Fruit fly (Drosophila melanogaster) whole organism, adult: ENCODE data around the gene Mat89Ba.
A peak's percentile ranks its signal among the peaks of the same experiment; 100 is the strongest.

Experiments
- CG11617 ChIP-seq: fragments of 200-800 bp; sonication (Bioruptor generic); optimal IDR thresholded peaks from 2 replicates; lab custom pipeline; 2017; ENCODE audit warnings: mild to moderate bottlenecking, missing biosample characterization, missing genetic modification reagents, missing genetic modification characterization
- CG12768 ChIP-seq: fragments of 200-800 bp; sonication (Bioruptor generic); optimal IDR thresholded peaks from 2 replicates; lab custom pipeline; 2017; ENCODE audit warnings: missing biosample characterization, missing genetic modification characterization, mild to moderate bottlenecking, moderate library complexity, missing genetic modification reagents
- CG14711 ChIP-seq: fragments of 200-800 bp; sonication (Bioruptor generic); optimal IDR thresholded peaks from 2 replicates; lab custom pipeline; 2018; ENCODE audit warnings: missing biosample characterization, mild to moderate bottlenecking, missing genetic modification characterization, moderate library complexity
- CG1620 ChIP-seq: fragments of 200-800 bp; sonication (Bioruptor generic); optimal IDR thresholded peaks from 2 replicates; lab custom pipeline; 2016; ENCODE audit warnings: missing biosample characterization, missing genetic modification characterization
- CG33017 ChIP-seq: fragments of 200-800 bp; sonication (Bioruptor generic); optimal IDR thresholded peaks from 2 replicates; lab custom pipeline; 2018; ENCODE audit warnings: missing biosample characterization, mild to moderate bottlenecking, missing genetic modification characterization, moderate library complexity
- CG5204 ChIP-seq: fragments of 200-800 bp; sonication (Bioruptor generic); optimal IDR thresholded peaks from 2 replicates; lab custom pipeline; 2016; ENCODE audit warnings: missing biosample characterization, missing genetic modification characterization
- CG7045 ChIP-seq: fragments of 200-800 bp; sonication (Bioruptor generic); optimal IDR thresholded peaks from 2 replicates; lab custom pipeline; 2017; ENCODE audit warnings: missing biosample characterization, mild to moderate bottlenecking, missing genetic modification characterization
- CG7101 ChIP-seq: fragments of 200-800 bp; sonication (Bioruptor generic); optimal IDR thresholded peaks from 2 replicates; lab custom pipeline; 2018; ENCODE audit warnings: missing biosample characterization, mild to moderate bottlenecking, missing genetic modification characterization, moderate library complexity
- Clk ChIP-seq: fragments of 200-800 bp; sonication (Bioruptor generic); optimal IDR thresholded peaks from 2 replicates; lab custom pipeline; 2017; ENCODE audit warnings: missing biosample characterization, missing genetic modification characterization
- Crg-1 ChIP-seq: fragments of 200-800 bp; sonication (Bioruptor generic); optimal IDR thresholded peaks from 2 replicates; lab custom pipeline; 2016; ENCODE audit warnings: missing biosample characterization, missing genetic modification characterization
- Hr96 ChIP-seq: fragments of 200-800 bp; sonication (Bioruptor generic); optimal IDR thresholded peaks from 2 replicates; lab custom pipeline; 2016; ENCODE audit warnings: missing biosample characterization, missing genetic modification characterization
- Mnt ChIP-seq: fragments of 200-800 bp; sonication (Bioruptor generic); optimal IDR thresholded peaks from 2 replicates; lab custom pipeline; 2016; ENCODE audit warnings: missing biosample characterization, mild to moderate bottlenecking, missing genetic modification characterization
- bab1 ChIP-seq: fragments of 200-800 bp; sonication (Bioruptor generic); optimal IDR thresholded peaks from 3 replicates; lab custom pipeline; 2019; ENCODE audit warnings: missing biosample characterization, mild to moderate bottlenecking, missing genetic modification characterization, moderate library complexity
- cic ChIP-seq: fragments of 200-800 bp; sonication (Bioruptor generic); optimal IDR thresholded peaks from 2 replicates; lab custom pipeline; 2017; ENCODE audit warnings: missing biosample characterization, mild to moderate bottlenecking, missing genetic modification characterization, moderate library complexity
- cnc ChIP-seq, 2 experiments: fragments of >200 bp; optimal IDR thresholded peaks; 2 replicates each; lab custom pipeline; 2017
- kay ChIP-seq: fragments of 200-800 bp; sonication (Bioruptor generic); peaks from one replicate; lab custom pipeline; 2016; ENCODE audit warnings: missing biosample characterization, missing genetic modification characterization, borderline replicate concordance
- ovo ChIP-seq: fragments of 200-800 bp; sonication (Bioruptor generic); optimal IDR thresholded peaks from 2 replicates; lab custom pipeline; 2016; ENCODE audit warnings: missing biosample characterization, missing genetic modification characterization
- pad ChIP-seq: fragments of 200-800 bp; sonication (Bioruptor generic); optimal IDR thresholded peaks from 3 replicates; lab custom pipeline; 2017; ENCODE audit warnings: missing biosample characterization, missing genetic modification characterization, mild to moderate bottlenecking, moderate library complexity, missing genetic modification reagents
- tj ChIP-seq: fragments of 200-800 bp; sonication (Bioruptor generic); optimal IDR thresholded peaks from 3 replicates; lab custom pipeline; 2017; ENCODE audit warnings: missing biosample characterization, mild to moderate bottlenecking, missing genetic modification characterization, moderate library complexity
- toe ChIP-seq: fragments of 200-800 bp; sonication (Bioruptor generic); optimal IDR thresholded peaks from 2 replicates; lab custom pipeline; 2016; ENCODE audit warnings: missing biosample characterization, missing genetic modification characterization

Mat89Ba gene

DNA sequence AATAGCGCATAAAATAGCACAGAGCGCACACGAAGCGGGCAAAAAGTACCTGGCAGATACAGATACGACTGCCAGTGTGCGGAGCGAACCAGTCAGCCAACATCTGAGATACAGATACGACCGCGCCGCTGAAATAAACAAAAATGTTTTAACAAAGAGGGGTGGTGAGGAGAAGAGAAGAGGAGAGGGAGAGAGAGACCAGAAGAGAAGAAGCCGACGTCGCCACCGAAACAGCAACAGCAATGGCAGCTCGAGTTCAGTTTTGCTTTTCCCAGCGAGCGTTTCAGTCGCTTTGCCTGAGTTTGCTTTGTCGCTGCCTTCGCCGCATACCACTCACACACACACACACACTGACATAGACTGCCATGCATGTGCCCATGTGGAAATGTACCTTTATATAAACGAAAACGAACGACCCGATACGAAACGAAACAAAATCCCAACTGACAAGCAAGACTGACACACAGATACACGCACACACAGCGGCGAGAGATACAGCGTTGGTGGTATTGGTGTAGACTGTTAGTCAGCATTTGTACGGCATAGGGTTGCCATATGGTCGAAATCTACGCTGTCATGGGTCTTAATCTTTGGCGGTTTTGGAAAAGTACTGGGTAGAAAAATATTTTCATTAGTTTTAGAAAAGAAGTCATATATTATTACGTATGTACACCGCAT, 31.0 kb downstream of the Mat89Ba start:
- TF ChIP-seq CG1620 (GFP tag; lab: Kevin White, UChicago), result peak; percentile 1
- TF ChIP-seq toe (GFP tag; lab: Kevin White, UChicago), result peak; percentile 81
- TF ChIP-seq Clk (GFP tag; lab: Kevin White, UChicago), result no peak
- peak; percentile 79 for TF ChIP-seq bab1 (GFP tag; lab: Kevin White, UChicago)
- TF ChIP-seq Mnt (GFP tag; lab: Kevin White, UChicago), result peak; percentile 93
- TF ChIP-seq pad, result no peak
- TF ChIP-seq CG7101 (tag; lab: Kevin White, UChicago), result peak; percentile 38
- TF ChIP-seq cnc (optimal IDR thresholded peaks at IDR 0.05; lab: Kevin White, UChicago), result peak in 1 of 2 experiments; percentile 76
- TF ChIP-seq CG7045, result no peak
- peak; percentile 24 for TF ChIP-seq CG33017 (tag; lab: Kevin White, UChicago)
- no peak for TF ChIP-seq Crg-1
- TF ChIP-seq Hr96 (GFP tag; lab: Kevin White, UChicago), result peak; percentile 39
- peak; percentile 69 for TF ChIP-seq CG14711 (tag; lab: Kevin White, UChicago)
- TF ChIP-seq ovo (GFP tag; lab: Kevin White, UChicago), result peak; percentile 54
- TF ChIP-seq CG12768 (GFP tag; lab: Kevin White, UChicago), result peak; percentile 89
- TF ChIP-seq CG11617 (GFP tag; lab: Kevin White, UChicago), result no peak
- peak; percentile 96 for TF ChIP-seq cic (GFP tag; lab: Kevin White, UChicago)
- peak; percentile 84 for TF ChIP-seq tj (GFP tag; lab: Kevin White, UChicago)
- TF ChIP-seq kay (GFP tag; lab: Kevin White, UChicago), result peak; percentile 97
- no peak for TF ChIP-seq CG5204

- no peak for TF ChIP-seq cic (GFP tag; lab: Kevin White, UChicago)
- TF ChIP-seq Crg-1, result no peak
- no peak for TF ChIP-seq Mnt (GFP tag; lab: Kevin White, UChicago)
- TF ChIP-seq cnc (optimal IDR thresholded peaks at IDR 0.05; lab: Kevin White, UChicago), result no peak
- no peak for TF ChIP-seq toe (GFP tag; lab: Kevin White, UChicago)
- TF ChIP-seq CG11617 (GFP tag; lab: Kevin White, UChicago), result no peak
- no peak for TF ChIP-seq Clk (GFP tag; lab: Kevin White, UChicago)
- no peak for TF ChIP-seq CG33017 (tag; lab: Kevin White, UChicago)
- TF ChIP-seq Hr96 (GFP tag; lab: Kevin White, UChicago), result no peak
- TF ChIP-seq CG14711 (tag; lab: Kevin White, UChicago), result no peak
- TF ChIP-seq CG7045, result no peak
- TF ChIP-seq tj (GFP tag; lab: Kevin White, UChicago), result no peak
- no peak for TF ChIP-seq ovo (GFP tag; lab: Kevin White, UChicago)
- TF ChIP-seq kay (GFP tag; lab: Kevin White, UChicago), result no peak
- TF ChIP-seq CG7101 (tag; lab: Kevin White, UChicago), result no peak
- TF ChIP-seq bab1 (GFP tag; lab: Kevin White, UChicago), result no peak
- no peak for TF ChIP-seq CG5204
- TF ChIP-seq pad, result no peak
- TF ChIP-seq CG1620 (GFP tag; lab: Kevin White, UChicago), result no peak
- no peak for TF ChIP-seq CG12768 (GFP tag; lab: Kevin White, UChicago)
Observed at dm6 chr3R:16240478-16241101, 31.6 kb downstream of the Mat89Ba start.

DNA sequence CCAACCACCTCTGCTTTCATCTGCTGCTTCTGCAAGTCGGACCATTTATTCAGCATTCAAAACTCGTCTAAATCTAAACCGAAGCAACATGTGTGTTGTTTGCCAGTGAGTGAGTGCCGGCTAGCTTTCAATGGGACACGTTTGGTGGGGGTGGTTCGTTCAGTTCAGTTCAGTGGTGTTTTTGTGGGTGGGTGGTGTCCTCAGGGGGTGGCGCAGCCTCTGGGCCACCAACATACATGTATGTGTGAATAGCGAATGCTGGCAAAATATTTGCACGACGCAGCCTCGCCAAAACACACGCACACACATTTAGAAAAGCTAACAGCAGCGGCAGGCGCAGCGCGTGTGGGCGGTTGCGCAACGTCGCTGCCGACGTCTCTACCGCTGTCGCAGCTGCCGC, 32.9 kb downstream of the Mat89Ba start:
- no peak for TF ChIP-seq CG33017 (tag; lab: Kevin White, UChicago)
- TF ChIP-seq CG12768 (GFP tag; lab: Kevin White, UChicago), result peak; percentile 23

DNA sequence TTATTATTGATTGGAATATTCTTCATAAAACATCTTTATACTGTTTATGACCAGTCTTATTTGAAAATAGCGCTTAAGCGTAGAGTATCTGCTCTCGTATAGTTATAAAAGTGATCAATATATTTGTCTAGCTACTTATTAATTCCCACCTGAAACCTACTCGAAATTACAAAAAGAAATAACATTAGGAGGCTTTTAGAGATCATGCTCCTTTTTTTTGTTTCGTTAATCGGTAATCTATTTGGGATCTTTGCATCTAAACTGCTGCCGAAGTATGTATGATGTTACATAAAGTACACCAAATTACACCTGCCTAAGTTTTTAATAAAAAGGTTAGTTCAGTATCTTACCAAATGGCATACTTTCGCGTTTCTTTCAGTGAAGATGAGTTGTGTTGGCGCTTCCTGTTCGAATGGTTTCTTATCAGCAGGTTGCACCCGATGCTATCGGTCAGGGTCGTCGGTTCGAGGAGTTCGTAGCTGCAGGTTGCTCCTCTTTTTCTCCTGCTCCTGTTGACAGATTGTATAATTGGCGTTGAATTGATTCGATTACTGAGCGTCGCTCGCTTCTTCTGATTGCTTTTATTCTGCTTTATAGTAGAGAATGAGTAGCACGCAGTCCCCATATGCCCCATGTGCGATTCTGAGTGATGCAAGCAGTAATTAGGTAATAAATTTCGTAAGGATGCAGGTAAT, 34.1 kb downstream of the Mat89Ba start:
- TF ChIP-seq kay (GFP tag; lab: Kevin White, UChicago) (no peak), Hr96 (GFP tag; lab: Kevin White, UChicago) (no peak), CG7101 (tag; lab: Kevin White, UChicago) (no peak), CG1620 (GFP tag; lab: Kevin White, UChicago) (no peak), toe (GFP tag; lab: Kevin White, UChicago) (no peak), CG14711 (tag; lab: Kevin White, UChicago) (no peak), Clk (GFP tag; lab: Kevin White, UChicago) (no peak)

- TF ChIP-seq Crg-1, result peak; percentile 85
- peak; percentile 25 for TF ChIP-seq Mnt (GFP tag; lab: Kevin White, UChicago)
- peak; percentile 97 for TF ChIP-seq pad
- TF ChIP-seq CG7101 (tag; lab: Kevin White, UChicago), result peak; percentile 99
- peak; percentile 83 for TF ChIP-seq CG5204
- peak; percentile 78 for TF ChIP-seq cic (GFP tag; lab: Kevin White, UChicago)
- peak; percentile 96 for TF ChIP-seq CG11617 (GFP tag; lab: Kevin White, UChicago)
- peak; percentile 99 for TF ChIP-seq CG33017 (tag; lab: Kevin White, UChicago)
- peak; percentile 69 for TF ChIP-seq toe (GFP tag; lab: Kevin White, UChicago)
- peak; percentile 79 for TF ChIP-seq Clk (GFP tag; lab: Kevin White, UChicago)
- TF ChIP-seq bab1 (GFP tag; lab: Kevin White, UChicago), result peak; percentile 98
- peak; percentile 97 for TF ChIP-seq CG14711 (tag; lab: Kevin White, UChicago)
- TF ChIP-seq tj (GFP tag; lab: Kevin White, UChicago), result peak; percentile 84
- peak; percentile 99 for TF ChIP-seq kay (GFP tag; lab: Kevin White, UChicago)
- TF ChIP-seq CG1620 (GFP tag; lab: Kevin White, UChicago), result peak; percentile 63
- TF ChIP-seq CG7045, result peak; percentile 95
- peak; percentile 87 for TF ChIP-seq ovo (GFP tag; lab: Kevin White, UChicago)
- TF ChIP-seq Hr96 (GFP tag; lab: Kevin White, UChicago), result peak; percentile 38
- TF ChIP-seq cnc (optimal IDR thresholded peaks at IDR 0.05; lab: Kevin White, UChicago), result no peak
- peak; percentile 96 for TF ChIP-seq CG12768 (GFP tag; lab: Kevin White, UChicago)
Observed at dm6 chr3R:16236713-16237641, 35.2 kb downstream of the Mat89Ba start.
